Fruit fly (Drosophila melanogaster) whole organism, embryonic: Measurements from ENCODE around the gene CG7903.

ENCODE experiments used
- Antp ChIP-seq: fragments of 200-800 bp; sonication (Bioruptor generic); optimal IDR thresholded peaks from 3 replicates; lab custom pipeline; 2016; ENCODE audit warnings: missing biosample characterization, missing genetic modification characterization
- Bdp1 ChIP-seq: fragments of 200-800 bp; sonication (Bioruptor generic); optimal IDR thresholded peaks from 3 replicates; lab custom pipeline; 2016; ENCODE audit warnings: missing biosample characterization, missing genetic modification characterization
- CG12744 ChIP-seq: fragments of 200-800 bp; sonication (Bioruptor generic); optimal IDR thresholded peaks from 2 replicates; lab custom pipeline; 2016; ENCODE audit warnings: missing biosample characterization, missing genetic modification characterization
- CG13123 ChIP-seq: fragments of 200-800 bp; sonication (Bioruptor generic); optimal IDR thresholded peaks from 2 replicates; lab custom pipeline; 2016; ENCODE audit warnings: missing biosample characterization, missing genetic modification characterization
- CG13894 ChIP-seq: fragments of 200-800 bp; sonication (Bioruptor generic); optimal IDR thresholded peaks from 3 replicates; lab custom pipeline; 2018; ENCODE audit warnings: missing biosample characterization, mild to moderate bottlenecking, missing genetic modification characterization, moderate library complexity
- CG15269 ChIP-seq: fragments of 200-800 bp; sonication (Bioruptor generic); optimal IDR thresholded peaks from 2 replicates; lab custom pipeline; 2018; ENCODE audit warnings: missing biosample characterization, mild to moderate bottlenecking, missing genetic modification characterization, moderate library complexity
- CG17186 ChIP-seq: fragments of 200-800 bp; sonication (Bioruptor generic); optimal IDR thresholded peaks from 3 replicates; lab custom pipeline; 2017; ENCODE audit warnings: missing biosample characterization, missing genetic modification reagents, missing genetic modification characterization
- CG1832 ChIP-seq: fragments of 200-800 bp; sonication (Bioruptor generic); optimal IDR thresholded peaks from 2 replicates; lab custom pipeline; 2017; ENCODE audit warnings: missing biosample characterization, mild to moderate bottlenecking, missing genetic modification characterization, inconsistent platforms
- CG18599 ChIP-seq: fragments of 200-800 bp; sonication (Bioruptor generic); optimal IDR thresholded peaks from 3 replicates; lab custom pipeline; 2017; ENCODE audit warnings: missing biosample characterization, missing genetic modification characterization, mild to moderate bottlenecking, moderate library complexity, missing genetic modification reagents
- CG2116 ChIP-seq: fragments of 200-800 bp; sonication (Bioruptor generic); optimal IDR thresholded peaks from 3 replicates; lab custom pipeline; 2018; ENCODE audit warnings: missing biosample characterization, mild to moderate bottlenecking, missing genetic modification characterization
- CG2202 ChIP-seq: fragments of 200-800 bp; sonication (Bioruptor generic); optimal IDR thresholded peaks from 2 replicates; lab custom pipeline; 2018; ENCODE audit warnings: missing biosample characterization, mild to moderate bottlenecking, missing genetic modification characterization
- CG31365 ChIP-seq: fragments of 200-800 bp; sonication (Bioruptor generic); optimal IDR thresholded peaks from 2 replicates; lab custom pipeline; 2018; ENCODE audit warnings: missing biosample characterization, mild to moderate bottlenecking, missing genetic modification characterization
- CG31388 ChIP-seq: fragments of 200-800 bp; sonication (Bioruptor generic); optimal IDR thresholded peaks from 2 replicates; lab custom pipeline; 2016; ENCODE audit warnings: missing biosample characterization, missing genetic modification characterization
- CG34224 ChIP-seq: fragments of 200-800 bp; sonication (Bioruptor generic); IDR thresholded peaks from 3 replicates; pipeline ENCODE4 v1.3.6; 2022; ENCODE audit warnings: missing biosample characterization, missing genetic modification characterization; ENCODE audit not compliant: partially characterized antibody
- CG42726 ChIP-seq: fragments of 200-800 bp; sonication (Bioruptor generic); IDR thresholded peaks from 2 replicates; pipeline ENCODE4 v1.3.6; 2022; ENCODE audit warnings: missing biosample characterization, missing genetic modification characterization; ENCODE audit not compliant: partially characterized antibody
- CG6175 ChIP-seq: fragments of 200-800 bp; sonication (Bioruptor generic); IDR thresholded peaks from 3 replicates; pipeline ENCODE4 v1.3.6; 2022; ENCODE audit warnings: missing biosample characterization, missing genetic modification characterization
- CG6813 ChIP-seq: fragments of 200-800 bp; sonication (Bioruptor generic); optimal IDR thresholded peaks from 2 replicates; lab custom pipeline; 2017; ENCODE audit warnings: missing biosample characterization, missing genetic modification characterization, mild to moderate bottlenecking, moderate library complexity, missing genetic modification reagents
- CG7372 ChIP-seq: fragments of 200-800 bp; sonication (Bioruptor generic); IDR thresholded peaks from 2 replicates; pipeline ENCODE4 v1.3.6; 2022; ENCODE audit warnings: missing biosample characterization, missing genetic modification characterization
- CG8290 ChIP-seq, 3 experiments: fragments of 200-800 bp; sonication (Bioruptor generic); optimal IDR thresholded peaks; 2 replicates each; lab custom pipeline; 2016 to 2019; ENCODE audit warnings: missing biosample characterization in 3 of 3, missing genetic modification characterization in 3 of 3, mild to moderate bottlenecking in 2 of 3, moderate library complexity in 1 of 3
- CG9437 ChIP-seq: fragments of 200-800 bp; sonication (Bioruptor generic); optimal IDR thresholded peaks from 2 replicates; lab custom pipeline; 2018; ENCODE audit warnings: missing biosample characterization, mild to moderate bottlenecking, missing genetic modification characterization
- CG9817 ChIP-seq: fragments of 200-800 bp; sonication (Bioruptor generic); optimal IDR thresholded peaks from 2 replicates; lab custom pipeline; 2018; ENCODE audit warnings: missing biosample characterization, mild to moderate bottlenecking, missing genetic modification characterization, moderate library complexity
- Dbx ChIP-seq: fragments of 200-800 bp; sonication (Bioruptor generic); IDR thresholded peaks from 3 replicates; pipeline ENCODE4 v1.3.6; 2022; ENCODE audit warnings: missing biosample characterization, missing genetic modification characterization
- Drgx ChIP-seq: fragments of 200-800 bp; sonication (Bioruptor generic); IDR thresholded peaks from 2 replicates; pipeline ENCODE4 v1.3.6; 2022; ENCODE audit warnings: missing biosample characterization, missing genetic modification characterization
- Ets65A ChIP-seq: fragments of 200-800 bp; sonication (Bioruptor generic); peaks from one replicate; lab custom pipeline; 2016; ENCODE audit warnings: missing biosample characterization, missing genetic modification characterization
- HLH3B ChIP-seq: fragments of 200-800 bp; sonication (Bioruptor generic); IDR thresholded peaks from 2 replicates; pipeline ENCODE4 v1.3.6; 2022; ENCODE audit warnings: missing biosample characterization, missing genetic modification characterization
- Hmr ChIP-seq: fragments of 200-800 bp; sonication (Bioruptor generic); optimal IDR thresholded peaks from 3 replicates; lab custom pipeline; 2017; ENCODE audit warnings: mild to moderate bottlenecking, missing biosample characterization, missing genetic modification reagents, missing genetic modification characterization
- Jarid2 ChIP-seq: fragments of 200-800 bp; sonication (Bioruptor generic); optimal IDR thresholded peaks from 3 replicates; lab custom pipeline; 2017; ENCODE audit warnings: mild to moderate bottlenecking, missing biosample characterization, missing genetic modification reagents, missing genetic modification characterization
- Lpt ChIP-seq: fragments of >200 bp; optimal IDR thresholded peaks from 2 replicates; lab custom pipeline; 2018; ENCODE audit warnings: missing biosample characterization, missing genetic modification characterization
- Mad ChIP-seq: fragments of 200-800 bp; sonication (Bioruptor generic); optimal IDR thresholded peaks from 2 replicates; lab custom pipeline; 2016; ENCODE audit warnings: missing biosample characterization, missing genetic modification characterization
- Meics ChIP-seq: fragments of 200-800 bp; sonication (Bioruptor generic); optimal IDR thresholded peaks from 2 replicates; lab custom pipeline; 2017; ENCODE audit warnings: missing biosample characterization, mild to moderate bottlenecking, missing genetic modification characterization
- Nf-YB ChIP-seq: fragments of 200-800 bp; sonication (Bioruptor generic); optimal IDR thresholded peaks from 3 replicates; lab custom pipeline; 2019; ENCODE audit warnings: missing biosample characterization, mild to moderate bottlenecking, missing genetic modification characterization, moderate library complexity
- NfI ChIP-seq: fragments of 200-800 bp; sonication (Bioruptor generic); optimal IDR thresholded peaks from 3 replicates; lab custom pipeline; 2018; ENCODE audit warnings: missing biosample characterization, mild to moderate bottlenecking, missing genetic modification characterization, moderate library complexity
- ab ChIP-seq: fragments of 200-800 bp; sonication (Bioruptor generic); optimal IDR thresholded peaks from 2 replicates; lab custom pipeline; 2016; ENCODE audit warnings: missing biosample characterization, missing genetic modification characterization
- bigmax ChIP-seq: fragments of 200-800 bp; sonication (Bioruptor generic); optimal IDR thresholded peaks from 2 replicates; lab custom pipeline; 2018; ENCODE audit warnings: missing biosample characterization, mild to moderate bottlenecking, missing genetic modification characterization
- bsh ChIP-seq, 2 experiments: fragments of 200-800 bp; sonication (Bioruptor generic); optimal IDR thresholded peaks; 2 replicates each; lab custom pipeline; 2017 to 2018; ENCODE audit warnings: mild to moderate bottlenecking in 2 of 2, missing biosample characterization in 2 of 2, missing genetic modification characterization in 2 of 2, moderate library complexity in 1 of 2
- cas ChIP-seq: fragments of 200-800 bp; sonication (Bioruptor generic); IDR thresholded peaks from 2 replicates; pipeline ENCODE4 v1.3.6; 2022; ENCODE audit warnings: missing biosample characterization, missing genetic modification characterization
- grau ChIP-seq: fragments of 200-800 bp; optimal IDR thresholded peaks from 3 replicates; lab custom pipeline; 2019; ENCODE audit warnings: missing biosample characterization, mild to moderate bottlenecking, missing genetic modification characterization, moderate library complexity
- gro ChIP-seq: fragments of 200-800 bp; sonication (Bioruptor generic); optimal IDR thresholded peaks from 2 replicates; lab custom pipeline; 2016; ENCODE audit warnings: missing biosample characterization, missing genetic modification characterization
- gsb ChIP-seq: fragments of 200-800 bp; sonication (Bioruptor generic); IDR thresholded peaks from 2 replicates; pipeline ENCODE4 v1.3.6; 2022; ENCODE audit warnings: missing biosample characterization, missing genetic modification characterization
- lab ChIP-seq: fragments of 200-800 bp; sonication (Bioruptor generic); optimal IDR thresholded peaks from 3 replicates; lab custom pipeline; 2017; ENCODE audit warnings: missing biosample characterization, missing genetic modification characterization, mild to moderate bottlenecking, moderate library complexity, missing genetic modification reagents
- lmd ChIP-seq: fragments of 200-800 bp; sonication (Bioruptor generic); IDR thresholded peaks from 2 replicates; pipeline ENCODE4 v1.3.6; 2022; ENCODE audit warnings: missing biosample characterization, missing genetic modification characterization
- nom ChIP-seq: fragments of 200-800 bp; sonication (Bioruptor generic); optimal IDR thresholded peaks from 2 replicates; lab custom pipeline; 2017; ENCODE audit warnings: missing biosample characterization, missing genetic modification characterization, mild to moderate bottlenecking, moderate library complexity, missing genetic modification reagents
- peb ChIP-seq: fragments of 200-800 bp; sonication (Bioruptor generic); IDR thresholded peaks from 2 replicates; pipeline ENCODE4 v1.3.6; 2022; ENCODE audit warnings: missing biosample characterization, missing genetic modification characterization
- repo ChIP-seq: fragments of 200-800 bp; sonication (Bioruptor generic); optimal IDR thresholded peaks from 2 replicates; lab custom pipeline; 2016; ENCODE audit warnings: missing biosample characterization, missing genetic modification characterization
- salm ChIP-seq: fragments of 200-800 bp; sonication (Bioruptor generic); optimal IDR thresholded peaks from 2 replicates; lab custom pipeline; 2018; ENCODE audit warnings: missing biosample characterization, mild to moderate bottlenecking, missing genetic modification characterization
- sens ChIP-seq: fragments of 200-800 bp; sonication (Bioruptor generic); peaks from one replicate; lab custom pipeline; 2016; ENCODE audit warnings: missing biosample characterization, missing genetic modification characterization
- slou ChIP-seq: fragments of 200-800 bp; sonication (Bioruptor generic); optimal IDR thresholded peaks from 3 replicates; lab custom pipeline; 2016; ENCODE audit warnings: missing biosample characterization, missing genetic modification characterization
- ttk ChIP-seq: fragments of 200-800 bp; sonication (Bioruptor generic); IDR thresholded peaks from 2 replicates; pipeline ENCODE4 v2.1.2; 2022; ENCODE audit warnings: missing biosample characterization, missing genetic modification characterization
- vfl ChIP-seq: fragments of 200-800 bp; sonication (Bioruptor generic); optimal IDR thresholded peaks from 2 replicates; lab custom pipeline; 2016; ENCODE audit warnings: missing biosample characterization, missing genetic modification characterization

The CG7903 gene

dm6 chr3R:30013909-30014308, 18.9 kb upstream of the CG7903 start:
- TF ChIP-seq CG2202 (tag; lab: Kevin White, UChicago) (no peak), cas (no peak), Drgx (GFP tag; lab: Robert Waterston, UW) (peak; percentile 66), nom (peak; percentile 98), peb (GFP tag; lab: Robert Waterston, UW) (no peak), CG18599 (GFP tag; lab: Kevin White, UChicago) (no peak), HLH3B (GFP tag; lab: Robert Waterston, UW) (no peak), NfI (no peak), bsh (GFP tag; optimal IDR thresholded peaks at IDR 0.05; lab: Kevin White, UChicago) (peak in 1 of 2 experiments; percentile 67), vfl (no peak), CG8290 (GFP tag; optimal IDR thresholded peaks at IDR 0.05; lab: Kevin White, UChicago) (no peak), CG8290 (tag; optimal IDR thresholded peaks at IDR 0.05; lab: Kevin White, UChicago) (no peak), Lpt (GFP tag; lab: Kevin White, UChicago) (no peak), CG1832 (GFP tag; lab: Kevin White, UChicago) (no peak), CG42726 (GFP tag; lab: Robert Waterston, UW) (no peak), CG2116 (GFP tag; lab: Kevin White, UChicago) (no peak), CG17186 (no peak), CG9437 (GFP tag; lab: Kevin White, UChicago) (no peak), Ets65A (peak; percentile 40), ttk (GFP tag; lab: Robert Waterston, UW) (no peak), CG12744 (GFP tag; lab: Kevin White, UChicago) (no peak), CG31388 (no peak), sens (peak; percentile 33), CG6813 (no peak), CG15269 (tag; lab: Kevin White, UChicago) (no peak), CG7372 (no peak), grau (no peak), Nf-YB (no peak)

dm6 chr3R:30012602-30013489, 17.8 kb upstream of the CG7903 start:
- TF ChIP-seq CG6175 (GFP tag; lab: Robert Waterston, UW) (no peak), vfl (no peak), CG42726 (GFP tag; lab: Robert Waterston, UW) (no peak), CG9817 (tag; lab: Kevin White, UChicago) (no peak), bigmax (GFP tag; lab: Kevin White, UChicago) (no peak), Jarid2 (GFP tag; lab: Kevin White, UChicago) (no peak), lmd (GFP tag; lab: Robert Waterston, UW) (peak; percentile 42; the same call in 1 of the 2 replicates), Hmr (peak; percentile 11), lab (peak; percentile 56), CG34224 (GFP tag; lab: Robert Waterston, UW) (no peak), gro (GFP tag; lab: Kevin White, UChicago) (no peak), CG31365 (tag; lab: Kevin White, UChicago) (no peak), Dbx (GFP tag; lab: Robert Waterston, UW) (peak; percentile 33; the same call in 1 of the 3 replicates), repo (GFP tag; lab: Kevin White, UChicago) (no peak), ab (GFP tag; lab: Kevin White, UChicago) (no peak), CG13123 (GFP tag; lab: Kevin White, UChicago) (no peak), cas (no peak), salm (tag; lab: Kevin White, UChicago) (no peak), HLH3B (GFP tag; lab: Robert Waterston, UW) (no peak), Mad (GFP tag; lab: Kevin White, UChicago) (no peak), gsb (GFP tag; lab: Robert Waterston, UW) (no peak), Meics (GFP tag; lab: Kevin White, UChicago) (peak; percentile 46), CG13894 (tag; lab: Kevin White, UChicago) (no peak), Bdp1 (no peak), slou (GFP tag; lab: Kevin White, UChicago) (no peak), CG17186 (no peak), Antp (GFP tag; lab: Kevin White, UChicago) (no peak)
